Worm (Caenorhabditis elegans): ENCODE results near the gene nfi-1.

ce11 chrII:7547269-7547668 is 9.3 kb downstream of the nfi-1 start:
- TF ChIP-seq ama-1 (optimal IDR thresholded peaks at IDR 0.05): no peak
- TF ChIP-seq sea-1 (GFP tag; conservative IDR thresholded peaks at IDR 0.05): no peak
